Fruit fly (Drosophila melanogaster) whole organism, wandering third instar larva: ENCODE results near the gene Zmynd10.

Experiments
- Abd-B ChIP-seq: fragments of >200 bp; optimal IDR thresholded peaks from 2 replicates; lab custom pipeline; 2017; ENCODE audit warnings: missing biosample characterization, missing genetic modification characterization
- CG9705 ChIP-seq: fragments of 200-800 bp; sonication (Bioruptor generic); optimal IDR thresholded peaks from 2 replicates; lab custom pipeline; 2018; ENCODE audit warnings: missing biosample characterization, mild to moderate bottlenecking, missing genetic modification characterization
- Dfd ChIP-seq: fragments of >200 bp; optimal IDR thresholded peaks from 2 replicates; lab custom pipeline; 2017; ENCODE audit warnings: missing biosample characterization, missing genetic modification characterization
- Mio ChIP-seq: sonication (Bioruptor generic); optimal IDR thresholded peaks from 2 replicates; lab custom pipeline; 2016; ENCODE audit warnings: missing biosample characterization, missing genetic modification characterization
- OdsH ChIP-seq: fragments of 200-800 bp; sonication (Bioruptor generic); optimal IDR thresholded peaks from 2 replicates; lab custom pipeline; 2016; ENCODE audit warnings: missing biosample characterization, mild to moderate bottlenecking, missing genetic modification characterization
- Sp1 ChIP-seq: fragments of 200-800 bp; sonication (Bioruptor generic); optimal IDR thresholded peaks from 3 replicates; lab custom pipeline; 2019; ENCODE audit warnings: missing biosample characterization, mild to moderate bottlenecking, missing genetic modification characterization, moderate library complexity
- brk ChIP-seq: fragments of 200-800 bp; sonication (Bioruptor generic); optimal IDR thresholded peaks from 2 replicates; lab custom pipeline; 2016; ENCODE audit warnings: missing biosample characterization, mild to moderate bottlenecking, missing genetic modification characterization
- h ChIP-seq: fragments of 200-800 bp; sonication (Bioruptor generic); optimal IDR thresholded peaks from 3 replicates; lab custom pipeline; 2016; ENCODE audit warnings: missing biosample characterization, mild to moderate bottlenecking, missing genetic modification characterization
- jim ChIP-seq: fragments of 175-275, 200-325 bp; sonication (Bioruptor generic); optimal IDR thresholded peaks from 2 replicates; lab custom pipeline; 2016; ENCODE audit warnings: missing biosample characterization, mild to moderate bottlenecking, missing genetic modification characterization
- pan ChIP-seq: fragments of >200 bp; optimal IDR thresholded peaks from 2 replicates; lab custom pipeline; 2017
- psq ChIP-seq: fragments of 200-800 bp; sonication (Bioruptor generic); optimal IDR thresholded peaks from 3 replicates; lab custom pipeline; 2017; ENCODE audit warnings: missing biosample characterization, mild to moderate bottlenecking, missing genetic modification characterization, moderate library complexity
- tai ChIP-seq: sonication (Bioruptor generic); optimal IDR thresholded peaks from 2 replicates; lab custom pipeline; 2016; ENCODE audit warnings: missing biosample characterization, missing genetic modification characterization
- usp ChIP-seq: fragments of >200 bp; optimal IDR thresholded peaks from 2 replicates; lab custom pipeline; 2017; ENCODE audit warnings: missing biosample characterization, missing genetic modification characterization

DNA sequence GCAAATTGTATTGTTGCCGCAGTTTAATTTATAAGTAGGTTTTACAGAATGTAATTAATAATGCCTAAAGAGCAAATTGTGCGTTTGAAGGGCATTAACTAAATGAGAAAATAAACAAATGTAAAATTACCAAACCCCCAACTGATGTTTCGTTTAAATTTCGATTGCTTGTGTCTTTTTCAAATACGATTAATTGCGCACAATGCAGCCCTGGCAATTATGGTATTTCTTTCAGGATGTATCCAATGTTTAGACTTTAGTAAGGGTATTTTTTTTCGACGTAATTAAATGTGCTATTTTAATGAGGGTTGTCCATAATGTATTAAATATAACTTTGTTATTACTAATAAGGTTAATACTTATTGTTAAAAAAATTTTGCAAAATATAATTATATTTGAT lies 14.6 kb upstream of the Zmynd10 start:
- TF ChIP-seq CG9705 (GFP tag; lab: Kevin White, UChicago) (no peak), tai (no peak), psq (GFP tag; lab: Kevin White, UChicago) (no peak), Sp1 (GFP tag; lab: Kevin White, UChicago) (no peak), OdsH (GFP tag; lab: Kevin White, UChicago) (no peak), jim (GFP tag; lab: Kevin White, UChicago) (no peak), pan (lab: Kevin White, UChicago) (no peak), usp (GFP tag; lab: Kevin White, UChicago) (no peak), h (GFP tag; lab: Kevin White, UChicago) (no peak), brk (GFP tag; lab: Kevin White, UChicago) (no peak), Dfd (GFP tag; lab: Kevin White, UChicago) (no peak), Mio (GFP tag; lab: Kevin White, UChicago) (no peak), Abd-B (GFP tag; lab: Kevin White, UChicago) (no peak)
